Fruit fly (Drosophila melanogaster) whole organism, adult: Measurements from ENCODE around the gene CG11951.

Source experiments
- CG11617 ChIP-seq: fragments of 200-800 bp; sonication (Bioruptor generic); optimal IDR thresholded peaks from 2 replicates; lab custom pipeline; 2017; ENCODE audit warnings: mild to moderate bottlenecking, missing biosample characterization, missing genetic modification reagents, missing genetic modification characterization
- CG12768 ChIP-seq: fragments of 200-800 bp; sonication (Bioruptor generic); optimal IDR thresholded peaks from 2 replicates; lab custom pipeline; 2017; ENCODE audit warnings: missing biosample characterization, missing genetic modification characterization, mild to moderate bottlenecking, moderate library complexity, missing genetic modification reagents
- CG14711 ChIP-seq: fragments of 200-800 bp; sonication (Bioruptor generic); optimal IDR thresholded peaks from 2 replicates; lab custom pipeline; 2018; ENCODE audit warnings: missing biosample characterization, mild to moderate bottlenecking, missing genetic modification characterization, moderate library complexity
- CG1620 ChIP-seq: fragments of 200-800 bp; sonication (Bioruptor generic); optimal IDR thresholded peaks from 2 replicates; lab custom pipeline; 2016; ENCODE audit warnings: missing biosample characterization, missing genetic modification characterization
- CG7045 ChIP-seq: fragments of 200-800 bp; sonication (Bioruptor generic); optimal IDR thresholded peaks from 2 replicates; lab custom pipeline; 2017; ENCODE audit warnings: missing biosample characterization, mild to moderate bottlenecking, missing genetic modification characterization
- Clk ChIP-seq: fragments of 200-800 bp; sonication (Bioruptor generic); optimal IDR thresholded peaks from 2 replicates; lab custom pipeline; 2017; ENCODE audit warnings: missing biosample characterization, missing genetic modification characterization
- Crg-1 ChIP-seq: fragments of 200-800 bp; sonication (Bioruptor generic); optimal IDR thresholded peaks from 2 replicates; lab custom pipeline; 2016; ENCODE audit warnings: missing biosample characterization, missing genetic modification characterization
- bab1 ChIP-seq: fragments of 200-800 bp; sonication (Bioruptor generic); optimal IDR thresholded peaks from 3 replicates; lab custom pipeline; 2019; ENCODE audit warnings: missing biosample characterization, mild to moderate bottlenecking, missing genetic modification characterization, moderate library complexity
- cic ChIP-seq: fragments of 200-800 bp; sonication (Bioruptor generic); optimal IDR thresholded peaks from 2 replicates; lab custom pipeline; 2017; ENCODE audit warnings: missing biosample characterization, mild to moderate bottlenecking, missing genetic modification characterization, moderate library complexity
- kay ChIP-seq: fragments of 200-800 bp; sonication (Bioruptor generic); peaks from one replicate; lab custom pipeline; 2016; ENCODE audit warnings: missing biosample characterization, missing genetic modification characterization, borderline replicate concordance
- toe ChIP-seq: fragments of 200-800 bp; sonication (Bioruptor generic); optimal IDR thresholded peaks from 2 replicates; lab custom pipeline; 2016; ENCODE audit warnings: missing biosample characterization, missing genetic modification characterization

- TF ChIP-seq CG14711 (tag; lab: Kevin White, UChicago), result no peak
- no peak for TF ChIP-seq kay
- TF ChIP-seq CG7045, result no peak
- no peak for TF ChIP-seq Crg-1
- TF ChIP-seq bab1 (GFP tag; lab: Kevin White, UChicago), result no peak
- TF ChIP-seq Clk, result no peak
- no peak for TF ChIP-seq toe
- TF ChIP-seq CG12768 (GFP tag; lab: Kevin White, UChicago), result no peak
- TF ChIP-seq CG11617, result no peak
- no peak for TF ChIP-seq cic (GFP tag; lab: Kevin White, UChicago)
- no peak for TF ChIP-seq CG1620 (GFP tag; lab: Kevin White, UChicago)
Observed at dm6 chr3R:29266607-29267006, 28.1 kb upstream of the CG11951 start.
